Worm (Caenorhabditis elegans): ENCODE results near the gene R09A8.9.

R09A8.9 gene

DNA sequence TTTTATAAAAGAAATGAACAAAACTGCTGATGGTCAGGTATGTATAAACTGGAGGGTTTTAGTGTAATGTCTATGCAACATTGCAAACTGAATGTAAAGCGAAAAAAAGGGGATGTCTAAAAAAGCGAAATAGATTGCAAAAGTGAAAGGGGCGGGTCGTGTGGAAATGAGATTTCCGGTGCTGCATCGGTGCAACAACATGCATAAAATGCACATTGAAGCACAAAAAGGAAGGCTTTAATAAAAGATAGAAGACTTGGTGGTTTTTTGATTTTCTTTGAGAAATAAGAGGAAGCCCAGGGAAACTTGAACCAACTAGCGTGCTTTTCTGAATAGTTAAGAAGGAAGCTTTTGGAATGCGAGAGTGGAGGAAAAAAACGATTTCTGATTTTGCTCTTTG lies 28.9 kb downstream of the R09A8.9 start:
- TF ChIP-seq tab-1 (GFP tag; IDR thresholded peaks at IDR 0.05) (no peak), klf-2 (GFP tag; conservative IDR thresholded peaks at IDR 0.05) (no peak), T22C8.4 (GFP tag; IDR thresholded peaks at IDR 0.05) (no peak), ztf-23 (GFP tag; IDR thresholded peaks at IDR 0.05) (no peak), med-1 (GFP tag; optimal IDR thresholded peaks at IDR 0.05; ENCODE audit: insufficient read depth) (no peak), ref-1 (GFP tag; conservative IDR thresholded peaks at IDR 0.05) (no peak), flt-1 (GFP tag; IDR thresholded peaks at IDR 0.05) (no peak), cog-1 (tag; optimal IDR thresholded peaks at IDR 0.05) (no peak), ztf-29 (GFP tag; IDR thresholded peaks at IDR 0.05) (no peak)

DNA sequence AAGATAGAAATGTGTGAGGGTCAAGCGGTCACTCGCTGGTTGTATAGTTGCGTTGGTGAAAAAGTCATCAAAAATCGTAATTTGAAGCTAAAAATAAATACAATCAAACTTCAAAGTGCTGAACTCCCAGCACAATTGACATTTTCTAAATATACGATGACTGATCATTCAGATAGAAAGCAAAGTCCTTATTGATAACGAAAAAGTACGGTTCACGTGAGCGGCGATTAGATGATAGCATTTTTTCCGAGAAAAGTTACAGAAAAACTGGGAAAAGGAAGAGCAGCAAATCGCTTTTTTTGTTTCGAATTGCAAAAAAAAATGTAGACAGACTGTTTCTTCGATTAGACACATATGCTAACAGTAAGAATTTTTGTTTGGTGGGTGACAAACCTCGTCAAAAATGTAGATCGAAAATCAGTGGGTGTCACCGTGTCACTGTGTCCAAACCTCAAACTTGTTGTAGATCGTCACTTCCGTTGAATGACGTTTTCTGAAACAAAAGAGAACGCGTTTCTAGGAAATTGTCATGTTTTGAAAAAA lies 30.2 kb downstream of the R09A8.9 start, which contains the start of gene ivns-1:
Gene ivns-1, minus strand, starts transcription at position 493 of the 543 bp plus-strand sequence.
- TF ChIP-seq tab-1 (GFP tag; IDR thresholded peaks at IDR 0.05) (no peak), ztf-23 (GFP tag; IDR thresholded peaks at IDR 0.05) (no peak), cog-1 (tag; optimal IDR thresholded peaks at IDR 0.05) (no peak), med-1 (GFP tag; optimal IDR thresholded peaks at IDR 0.05; ENCODE audit: insufficient read depth) (no peak), ref-1 (GFP tag; conservative IDR thresholded peaks at IDR 0.05) (no peak), klf-2 (GFP tag; conservative IDR thresholded peaks at IDR 0.05) (no peak), T22C8.4 (GFP tag; IDR thresholded peaks at IDR 0.05) (no peak), flt-1 (GFP tag; IDR thresholded peaks at IDR 0.05) (no peak), ztf-29 (GFP tag; IDR thresholded peaks at IDR 0.05) (no peak)

DNA sequence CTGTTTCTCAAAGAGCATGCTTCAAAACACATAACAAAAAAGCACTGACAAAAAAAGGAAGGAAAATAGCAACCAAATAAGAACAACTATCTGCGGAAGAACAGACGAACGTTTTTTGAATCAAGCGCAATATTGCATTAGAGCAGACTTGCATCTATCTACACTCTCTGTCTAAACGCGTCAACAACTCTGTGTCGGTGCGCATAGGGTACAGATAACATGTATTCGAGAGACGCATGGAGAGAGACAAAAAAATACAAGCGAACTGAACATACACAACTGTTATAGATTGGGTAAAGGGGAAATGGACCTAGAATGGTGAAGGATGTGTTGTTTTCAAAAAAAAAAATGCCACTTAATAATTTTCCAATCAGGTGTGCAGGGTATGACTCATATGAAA lies 31.3 kb downstream of the R09A8.9 start:
- TF ChIP-seq T22C8.4 (GFP tag; IDR thresholded peaks at IDR 0.05) (no peak), med-1 (GFP tag; optimal IDR thresholded peaks at IDR 0.05; ENCODE audit: insufficient read depth) (no peak), klf-2 (GFP tag; conservative IDR thresholded peaks at IDR 0.05) (no peak), tab-1 (GFP tag; IDR thresholded peaks at IDR 0.05) (no peak), cog-1 (tag; optimal IDR thresholded peaks at IDR 0.05) (no peak), ref-1 (GFP tag; conservative IDR thresholded peaks at IDR 0.05) (no peak), ztf-29 (GFP tag; IDR thresholded peaks at IDR 0.05) (no peak), ztf-23 (GFP tag; IDR thresholded peaks at IDR 0.05) (no peak), flt-1 (GFP tag; IDR thresholded peaks at IDR 0.05) (no peak)

DNA sequence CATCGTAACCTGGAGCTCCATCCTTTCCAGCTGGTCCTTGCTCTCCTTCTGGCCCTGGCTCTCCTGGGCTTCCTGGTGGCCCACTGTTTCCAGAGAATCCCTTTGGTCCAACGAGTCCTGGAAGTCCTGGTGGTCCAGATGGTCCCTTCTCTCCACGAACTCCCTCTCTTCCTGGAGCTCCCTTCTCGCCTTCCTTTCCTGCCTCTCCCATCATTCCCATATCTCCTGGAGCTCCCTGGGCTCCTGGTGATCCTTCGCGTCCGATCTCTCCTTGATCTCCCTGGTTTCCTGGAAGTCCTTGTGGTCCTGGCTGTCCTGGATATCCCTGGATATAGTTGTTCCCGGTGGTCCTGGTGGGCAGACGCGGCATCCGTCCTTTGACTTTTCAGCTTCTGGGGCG lies 32.5 kb downstream of the R09A8.9 start:
- 0 out of 2 replicates have a peak, but pooled peaks have one; percentile 30 for TF ChIP-seq flt-1 (GFP tag; IDR thresholded peaks at IDR 0.05)
- TF ChIP-seq klf-2 (GFP tag; conservative IDR thresholded peaks at IDR 0.05), result no peak

DNA sequence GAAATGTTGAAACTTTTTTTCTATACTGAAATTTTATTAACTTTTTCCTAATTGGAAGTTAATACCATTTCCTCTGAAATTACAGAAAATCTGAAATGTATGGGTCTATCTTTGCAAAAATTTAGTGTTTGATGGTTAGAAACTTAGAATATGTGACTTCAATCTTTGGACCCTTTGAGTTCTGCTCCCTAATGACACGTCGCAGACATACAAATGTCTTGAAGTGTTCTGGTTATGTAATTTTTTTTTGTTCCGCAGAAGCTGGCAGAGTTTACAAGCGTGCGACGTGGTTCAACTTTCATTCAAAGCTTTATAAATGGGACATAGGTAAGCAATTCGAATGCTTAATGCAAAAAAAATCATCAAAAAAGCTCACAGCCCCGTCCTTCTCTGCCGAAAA lies 34.2 kb downstream of the R09A8.9 start:
- TF ChIP-seq ztf-23 (GFP tag; IDR thresholded peaks at IDR 0.05), result no peak
- no peak for TF ChIP-seq ztf-29 (GFP tag; IDR thresholded peaks at IDR 0.05)
- no peak for TF ChIP-seq flt-1 (GFP tag; IDR thresholded peaks at IDR 0.05)
- TF ChIP-seq klf-2 (GFP tag; conservative IDR thresholded peaks at IDR 0.05), result no peak
- no peak for TF ChIP-seq ref-1 (GFP tag; conservative IDR thresholded peaks at IDR 0.05)
- no peak for TF ChIP-seq tab-1 (GFP tag; IDR thresholded peaks at IDR 0.05)
- TF ChIP-seq T22C8.4 (GFP tag; IDR thresholded peaks at IDR 0.05), result no peak
- TF ChIP-seq med-1 (GFP tag; optimal IDR thresholded peaks at IDR 0.05; ENCODE audit: insufficient read depth), result no peak
- no peak for TF ChIP-seq cog-1 (tag; optimal IDR thresholded peaks at IDR 0.05)

DNA sequence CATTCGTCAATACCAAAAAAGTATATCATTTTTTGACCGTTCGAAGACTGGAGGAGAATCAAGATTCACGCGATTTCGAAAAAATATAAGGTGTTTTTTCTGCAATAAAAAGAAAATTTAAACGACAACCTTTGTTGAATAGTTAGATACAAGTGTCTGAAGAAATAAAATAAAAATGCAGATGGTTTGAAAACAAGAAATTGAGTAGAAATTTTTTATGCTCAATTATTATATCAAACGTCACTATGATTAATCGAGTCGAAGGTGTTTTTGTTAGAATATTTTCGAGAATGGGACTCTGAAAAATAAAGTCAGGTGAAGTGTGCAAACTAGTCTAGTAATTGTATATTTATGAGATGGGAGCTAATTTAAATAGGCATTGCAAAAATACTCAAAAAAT lies 36.7 kb downstream of the R09A8.9 start, which contains the start of gene R09A8.5:
Gene R09A8.5, minus strand, starts transcription at position 101 of the 400 bp plus-strand sequence.
- TF ChIP-seq klf-2 (GFP tag; conservative IDR thresholded peaks at IDR 0.05), result no peak
- no peak for TF ChIP-seq T22C8.4 (GFP tag; IDR thresholded peaks at IDR 0.05)
- TF ChIP-seq ztf-23 (GFP tag; IDR thresholded peaks at IDR 0.05), result no peak
- no peak for TF ChIP-seq ref-1 (GFP tag; conservative IDR thresholded peaks at IDR 0.05)
- TF ChIP-seq ztf-29 (GFP tag; IDR thresholded peaks at IDR 0.05), result no peak
- no peak for TF ChIP-seq med-1 (GFP tag; optimal IDR thresholded peaks at IDR 0.05; ENCODE audit: insufficient read depth)
- no peak for TF ChIP-seq tab-1 (GFP tag; IDR thresholded peaks at IDR 0.05)
- no peak for TF ChIP-seq flt-1 (GFP tag; IDR thresholded peaks at IDR 0.05)
- TF ChIP-seq cog-1 (tag; optimal IDR thresholded peaks at IDR 0.05), result no peak

DNA sequence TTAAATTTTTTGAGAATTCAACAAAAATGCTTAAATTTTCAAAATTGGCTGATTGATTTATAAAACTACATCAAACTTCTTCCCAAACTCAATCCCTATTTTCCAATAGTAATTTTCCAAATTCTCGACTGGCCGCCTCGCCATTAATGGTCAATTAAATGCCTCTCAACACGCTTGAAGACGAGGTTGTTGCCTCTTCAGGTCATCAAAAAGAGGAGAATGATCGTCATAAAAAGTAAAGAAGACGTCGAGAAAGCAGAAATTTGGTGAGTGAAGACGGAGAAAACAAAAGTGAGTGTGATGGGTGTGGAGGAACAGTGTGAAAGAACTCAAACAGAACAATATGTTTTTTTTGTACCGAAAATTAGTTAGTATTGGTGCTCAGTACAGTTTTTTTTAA lies 37.2 kb downstream of the R09A8.9 start:
- TF ChIP-seq flt-1 (GFP tag; IDR thresholded peaks at IDR 0.05), result no peak
- TF ChIP-seq T22C8.4 (GFP tag; IDR thresholded peaks at IDR 0.05), result no peak
- TF ChIP-seq klf-2 (GFP tag; conservative IDR thresholded peaks at IDR 0.05), result no peak
- no peak for TF ChIP-seq ref-1 (GFP tag; conservative IDR thresholded peaks at IDR 0.05)
- TF ChIP-seq tab-1 (GFP tag; IDR thresholded peaks at IDR 0.05), result no peak
- no peak for TF ChIP-seq cog-1 (tag; optimal IDR thresholded peaks at IDR 0.05)
- TF ChIP-seq ztf-29 (GFP tag; IDR thresholded peaks at IDR 0.05), result no peak
- no peak for TF ChIP-seq ztf-23 (GFP tag; IDR thresholded peaks at IDR 0.05)
- no peak for TF ChIP-seq med-1 (GFP tag; optimal IDR thresholded peaks at IDR 0.05; ENCODE audit: insufficient read depth)

DNA sequence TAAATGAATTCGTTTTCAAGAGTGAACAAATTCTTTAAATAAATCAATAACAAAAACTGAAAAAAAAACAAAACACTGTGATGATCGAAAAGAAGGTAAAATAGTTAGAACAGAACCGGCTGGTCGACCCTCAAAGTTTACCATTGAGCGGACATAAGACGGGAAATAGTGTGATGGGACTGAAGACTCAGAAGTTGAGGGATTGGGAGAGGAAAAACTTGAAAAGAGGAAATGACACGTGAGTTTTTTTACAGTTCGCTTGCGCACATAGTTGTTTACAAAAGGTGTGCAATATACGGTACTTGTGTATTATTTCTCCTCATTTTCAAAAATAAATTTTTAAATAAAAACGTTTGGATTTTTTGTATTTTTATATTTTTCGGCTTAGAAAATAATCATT lies 39.2 kb downstream of the R09A8.9 start:
- TF ChIP-seq flt-1 (GFP tag; IDR thresholded peaks at IDR 0.05), result no peak
- TF ChIP-seq klf-2 (GFP tag; conservative IDR thresholded peaks at IDR 0.05), result no peak
- no peak for TF ChIP-seq tab-1 (GFP tag; IDR thresholded peaks at IDR 0.05)
- no peak for TF ChIP-seq ref-1 (GFP tag; conservative IDR thresholded peaks at IDR 0.05)
- TF ChIP-seq T22C8.4 (GFP tag; IDR thresholded peaks at IDR 0.05), result no peak
- TF ChIP-seq cog-1 (tag; optimal IDR thresholded peaks at IDR 0.05), result no peak
- no peak for TF ChIP-seq ztf-29 (GFP tag; IDR thresholded peaks at IDR 0.05)
- no peak for TF ChIP-seq ztf-23 (GFP tag; IDR thresholded peaks at IDR 0.05)
- TF ChIP-seq med-1 (GFP tag; optimal IDR thresholded peaks at IDR 0.05; ENCODE audit: insufficient read depth), result no peak

DNA sequence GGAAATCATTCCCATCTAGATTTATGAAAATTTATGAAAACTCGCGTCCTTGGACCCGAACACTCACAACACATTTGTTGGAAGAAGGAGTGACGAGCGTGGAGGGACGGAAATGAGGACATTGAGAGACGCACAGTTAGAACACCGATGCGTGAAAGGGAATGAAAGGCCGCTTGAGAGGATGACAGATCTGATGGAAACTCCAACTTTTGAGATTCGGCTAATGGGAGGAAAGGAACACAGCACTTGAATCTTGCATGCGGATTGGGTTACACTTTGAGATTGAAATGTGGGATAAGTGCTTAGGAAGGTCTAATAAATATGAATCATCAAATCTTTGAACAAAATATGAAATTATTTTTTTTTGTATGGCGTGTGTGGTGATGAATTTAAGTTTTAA lies 42.1 kb downstream of the R09A8.9 start:
- no peak for TF ChIP-seq ref-1 (GFP tag; conservative IDR thresholded peaks at IDR 0.05)
- TF ChIP-seq klf-2 (GFP tag; conservative IDR thresholded peaks at IDR 0.05), result no peak
- TF ChIP-seq ztf-29 (GFP tag; IDR thresholded peaks at IDR 0.05), result no peak
- no peak for TF ChIP-seq flt-1 (GFP tag; IDR thresholded peaks at IDR 0.05)
- no peak for TF ChIP-seq cog-1 (tag; optimal IDR thresholded peaks at IDR 0.05)
- TF ChIP-seq T22C8.4 (GFP tag; IDR thresholded peaks at IDR 0.05), result no peak
- TF ChIP-seq ztf-23 (GFP tag; IDR thresholded peaks at IDR 0.05), result no peak
- TF ChIP-seq med-1 (GFP tag; optimal IDR thresholded peaks at IDR 0.05; ENCODE audit: insufficient read depth), result no peak
- TF ChIP-seq tab-1 (GFP tag; IDR thresholded peaks at IDR 0.05), result no peak

Measured in whole organism, midembryonic.